Worm (Caenorhabditis elegans): ENCODE results near the gene smap-1.

smap-1 gene

ce11 chrIII:10738081-10738480 lies 1.5 kb downstream of the smap-1 start:
- TF ChIP-seq Y75B8A.6 (GFP tag; IDR thresholded peaks at IDR 0.05): no peak
- peak; percentile 88 for TF ChIP-seq aha-1 (tag)

- peak in 1 of 2 experiments; percentile 38 for TF ChIP-seq unc-62 (GFP tag; optimal IDR thresholded peaks at IDR 0.05 in 1 of 2)
- no peak for TF ChIP-seq unc-62 (tag; optimal IDR thresholded peaks at IDR 0.05)
- TF ChIP-seq tag-97 (GFP tag; IDR thresholded peaks at IDR 0.05): no peak
- TF ChIP-seq hlh-11 (tag; optimal IDR thresholded peaks at IDR 0.05): peak; percentile 19
- peak; percentile 36 for TF ChIP-seq mes-2 (tag; optimal IDR thresholded peaks at IDR 0.05; ENCODE audit: poor library complexity, severe bottlenecking)
- TF ChIP-seq D1046.2 (GFP tag; IDR thresholded peaks at IDR 0.05): 0 out of 2 replicates have a peak, but pooled peaks have one; percentile 10
- no peak for TF ChIP-seq nhr-42 (GFP tag; IDR thresholded peaks at IDR 0.05)
- peak; percentile 33; the same call in 1 of the 2 replicates for TF ChIP-seq lin-38 (GFP tag; IDR thresholded peaks at IDR 0.05)
- TF ChIP-seq lsy-2 (tag; optimal IDR thresholded peaks at IDR 0.05): peak in 1 of 2 experiments; percentile 8
- TF ChIP-seq nhr-10 (tag; optimal IDR thresholded peaks at IDR 0.05): no peak
- no peak for TF ChIP-seq rbr-2 (tag; optimal IDR thresholded peaks at IDR 0.05)
- peak; percentile 27 for TF ChIP-seq dve-1 (tag; optimal IDR thresholded peaks at IDR 0.05; ENCODE audit: insufficient read depth)
Measured at ce11 chrIII:10736322-10736985, 3.1 kb downstream of the smap-1 start.

DNA sequence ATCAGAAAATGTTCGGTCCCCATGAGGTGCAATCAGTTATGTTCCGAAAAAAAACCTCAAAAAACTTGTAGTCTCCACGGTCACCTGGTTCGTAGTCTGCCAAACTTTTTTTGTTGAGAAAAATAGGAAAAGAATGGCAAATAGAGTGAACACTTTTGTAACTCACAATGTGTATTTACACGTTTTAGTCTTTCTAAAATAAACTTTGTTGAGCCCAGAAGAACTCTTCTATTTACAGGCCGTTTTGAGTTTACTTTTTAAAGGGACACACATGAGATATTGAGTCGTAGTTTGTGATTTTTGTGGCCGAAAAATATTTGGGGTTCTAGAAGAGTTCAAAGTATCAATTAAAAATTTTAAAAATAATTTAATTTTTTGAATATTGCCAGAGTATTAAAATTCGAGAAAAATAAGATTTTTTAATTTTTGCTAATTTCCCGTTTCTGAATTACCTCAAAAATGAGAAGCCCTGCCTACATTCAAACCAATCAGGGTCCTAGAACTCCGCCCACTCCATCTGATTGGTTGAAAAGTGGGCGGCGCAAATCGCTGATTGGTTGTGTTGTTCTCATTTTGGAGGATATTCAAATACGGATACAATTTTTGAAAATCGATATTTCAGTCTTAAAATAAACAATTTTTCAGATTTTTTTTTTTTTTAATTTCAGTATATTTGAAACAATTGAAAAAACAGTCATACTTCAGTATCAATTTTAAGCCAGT lies 4.9 kb downstream of the smap-1 start:
- TF ChIP-seq nhr-28 (tag; optimal IDR thresholded peaks at IDR 0.05): peak; percentile 46
- no peak for TF ChIP-seq Y75B8A.6 (GFP tag; IDR thresholded peaks at IDR 0.05)
- TF ChIP-seq zip-11 (GFP tag; IDR thresholded peaks at IDR 0.05): no peak

ce11 chrIII:10733300-10733699 lies 6.3 kb downstream of the smap-1 start:
- TF ChIP-seq lin-39 (tag; optimal IDR thresholded peaks at IDR 0.05) (no peak), ceh-62 (tag; optimal IDR thresholded peaks at IDR 0.05) (no peak), set-16 (GFP tag; IDR thresholded peaks at IDR 0.05) (0 out of 2 replicates have a peak, but pooled peaks have one; percentile 20), Y48G9A.11 (GFP tag; IDR thresholded peaks at IDR 0.05) (peak; percentile 50; the same call in 1 of the 2 replicates), madf-9 (GFP tag; conservative IDR thresholded peaks at IDR 0.05) (0 out of 2 replicates have a peak, but pooled peaks have one; percentile 29), ceh-20 (GFP tag; IDR thresholded peaks at IDR 0.05) (no peak), ceh-32 (tag; optimal IDR thresholded peaks at IDR 0.05; ENCODE audit: poor library complexity) (no peak), nhr-42 (GFP tag; IDR thresholded peaks at IDR 0.05) (no peak), ceh-82 (tag; optimal IDR thresholded peaks at IDR 0.05) (no peak), Y75B8A.6 (GFP tag; IDR thresholded peaks at IDR 0.05) (no peak), egl-43 (GFP tag; IDR thresholded peaks at IDR 0.05) (0 out of 2 replicates have a peak, but pooled peaks have one; percentile 17), mdt-29 (GFP tag; IDR thresholded peaks at IDR 0.05) (peak; percentile 59; the same call in 1 of the 2 replicates), nhr-41 (GFP tag; IDR thresholded peaks at IDR 0.05) (no peak), D1046.2 (GFP tag; IDR thresholded peaks at IDR 0.05) (peak; percentile 37; the same call in 1 of the 2 replicates), snpc-1.2 (GFP tag; IDR thresholded peaks at IDR 0.05) (peak; percentile 64; the same call in 1 of the 2 replicates), ceh-28 (tag; optimal IDR thresholded peaks at IDR 0.05) (no peak), lin-13 (GFP tag; optimal IDR thresholded peaks at IDR 0.05) (no peak), R02D3.7 (tag; optimal IDR thresholded peaks at IDR 0.05) (no peak), php-3 (GFP tag; IDR thresholded peaks at IDR 0.05) (0 out of 2 replicates have a peak, but pooled peaks have one; percentile 34), duxl-1 (tag; optimal IDR thresholded peaks at IDR 0.05; ENCODE audit: poor library complexity) (no peak), ZK546.5 (tag; optimal IDR thresholded peaks at IDR 0.05) (no peak), lin-38 (GFP tag; IDR thresholded peaks at IDR 0.05) (peak; percentile 48), ceh-44 (GFP tag; IDR thresholded peaks at IDR 0.05) (0 out of 2 replicates have a peak, but pooled peaks have one; percentile 18), F26F4.8 (GFP tag; conservative IDR thresholded peaks at IDR 0.05) (0 out of 2 replicates have a peak, but pooled peaks have one; percentile 17), nhr-28 (tag; optimal IDR thresholded peaks at IDR 0.05) (no peak), nhr-48 (tag; optimal IDR thresholded peaks at IDR 0.05) (no peak), attf-4 (tag; optimal IDR thresholded peaks at IDR 0.05) (no peak), vab-7 (GFP tag; IDR thresholded peaks at IDR 0.05) (peak; percentile 40; the same call in 1 of the 2 replicates), spr-3 (GFP tag; optimal IDR thresholded peaks at IDR 0.05) (no peak), dmd-6 (GFP tag; IDR thresholded peaks at IDR 0.05) (no peak), nhr-77 (tag; optimal IDR thresholded peaks at IDR 0.05) (no peak)

Data from whole organism, L4 larva.